Worm (Caenorhabditis elegans) whole organism, L3 larva: ENCODE results near the gene F25D1.3.

Experiments used
- aly-2 ChIP-seq: fragments of 150-350 bp; optimal IDR thresholded peaks from 2 replicates; lab custom pipeline; 2014; ENCODE audit warnings: missing biosample characterization, missing genetic modification characterization
- ama-1 ChIP-seq: fragments of 150-350 bp; optimal IDR thresholded peaks from 2 replicates; lab custom pipeline; 2018
- ceh-28 ChIP-seq: fragments of 150-350 bp; optimal IDR thresholded peaks from 2 replicates; lab custom pipeline; 2014; ENCODE audit warnings: missing biosample characterization, missing genetic modification reagents, missing genetic modification characterization
- ceh-82 ChIP-seq: fragments of 150-350 bp; optimal IDR thresholded peaks from 2 replicates; lab custom pipeline; 2014; ENCODE audit warnings: missing biosample characterization, missing genetic modification characterization
- ceh-9 ChIP-seq: sonication (generic microtip); optimal IDR thresholded peaks from 2 replicates; lab custom pipeline; 2018; ENCODE audit warnings: missing biosample characterization, missing genetic modification characterization
- lin-15B ChIP-seq: fragments of 150-350 bp; optimal IDR thresholded peaks from 2 replicates; lab custom pipeline; 2014; ENCODE audit warnings: missing biosample characterization, missing genetic modification characterization
- lin-39 ChIP-seq: fragments of 150-350 bp; optimal IDR thresholded peaks from 2 replicates; lab custom pipeline; 2018; ENCODE audit warnings: missing biosample characterization, missing genetic modification reagents, missing genetic modification characterization
- nhr-11 ChIP-seq: fragments of 150-350 bp; optimal IDR thresholded peaks from 2 replicates; lab custom pipeline; 2014; ENCODE audit warnings: missing biosample characterization, missing genetic modification characterization
- nhr-12 ChIP-seq: fragments of 150-350 bp; optimal IDR thresholded peaks from 2 replicates; lab custom pipeline; 2014; ENCODE audit warnings: missing biosample characterization, missing genetic modification characterization
- nhr-28 ChIP-seq: fragments of 150-350 bp; optimal IDR thresholded peaks from 2 replicates; lab custom pipeline; 2014; ENCODE audit warnings: missing biosample characterization, missing genetic modification characterization
- nhr-77 ChIP-seq: fragments of 150-350 bp; optimal IDR thresholded peaks from 2 replicates; lab custom pipeline; 2014; ENCODE audit warnings: missing biosample characterization, missing genetic modification characterization
- pha-4 ChIP-seq: fragments of 150-350 bp; optimal IDR thresholded peaks from 2 replicates; lab custom pipeline; 2014; ENCODE audit warnings: missing biosample characterization, missing genetic modification reagents, missing genetic modification characterization
- snpc-4 ChIP-seq: fragments of 150-350 bp; optimal IDR thresholded peaks from 2 replicates; lab custom pipeline; 2014; ENCODE audit warnings: missing biosample characterization, missing genetic modification characterization
- ztf-4 ChIP-seq: fragments of 150-350 bp; optimal IDR thresholded peaks from 2 replicates; lab custom pipeline; 2014; ENCODE audit warnings: missing biosample characterization, missing genetic modification characterization

DNA sequence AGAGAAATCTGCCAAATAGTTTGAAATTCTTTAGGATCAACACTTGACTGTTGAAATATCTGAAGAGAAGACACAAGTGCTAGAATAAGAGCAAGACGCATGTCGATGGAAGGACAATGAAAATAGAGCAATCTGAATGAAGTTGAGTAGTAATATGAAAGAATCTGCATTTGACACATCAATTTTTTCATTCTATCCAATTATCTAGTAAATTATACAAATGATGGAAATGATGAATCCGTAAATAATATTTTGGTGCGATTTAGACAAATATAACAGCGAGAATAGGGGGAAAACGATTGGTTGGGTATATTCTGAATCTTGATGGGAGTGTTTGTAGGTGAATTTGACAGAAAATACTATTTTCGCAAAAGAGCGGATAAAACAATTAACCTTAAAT lies 4.2 kb downstream of the F25D1.3 start, which contains the start of gene txt-10:
- TF ChIP-seq nhr-28 (tag; lab: Kevin White, UChicago) (no peak), nhr-77 (tag; lab: Kevin White, UChicago) (no peak), ceh-82 (tag; lab: Kevin White, UChicago) (no peak), snpc-4 (tag; lab: Kevin White, UChicago) (no peak), ceh-9 (tag; lab: Kevin White, UChicago) (no peak), ama-1 (lab: Kevin White, UChicago) (no peak), nhr-12 (tag; lab: Kevin White, UChicago) (no peak), pha-4 (tag; lab: Kevin White, UChicago) (no peak), nhr-11 (tag; lab: Kevin White, UChicago) (no peak), lin-39 (no peak), ztf-4 (tag; lab: Kevin White, UChicago) (no peak), lin-15B (tag; lab: Kevin White, UChicago) (no peak), aly-2 (tag; lab: Kevin White, UChicago) (no peak), ceh-28 (tag; lab: Kevin White, UChicago) (no peak)
